Worm (Caenorhabditis elegans) whole organism, mixed stage, embryonic: ENCODE measurements around the gene K02D10.4.

ENCODE experiments used
- M03D4.4 ChIP-seq: sonication (generic microtip); optimal IDR thresholded peaks from 2 replicates; lab custom pipeline; 2017; ENCODE audit warnings: mild to moderate bottlenecking, missing genetic modification characterization, missing compliant biosample characterization
- bed-3 ChIP-seq: fragments of 200-800 bp; sonication (Bioruptor generic); optimal IDR thresholded peaks from 3 replicates; lab custom pipeline; 2018; ENCODE audit warnings: mild to moderate bottlenecking, missing genetic modification characterization, moderate library complexity, missing compliant biosample characterization
- blmp-1 ChIP-seq: fragments of 150-350 bp; optimal IDR thresholded peaks from 2 replicates; lab custom pipeline; 2014; ENCODE audit warnings: missing biosample characterization, missing genetic modification characterization
- ceh-39 ChIP-seq: fragments of 150-350 bp; optimal IDR thresholded peaks from 2 replicates; lab custom pipeline; 2014; ENCODE audit warnings: missing biosample characterization, missing genetic modification characterization
- ceh-43 ChIP-seq: fragments of 200-800 bp; sonication (Bioruptor generic); optimal IDR thresholded peaks from 2 replicates; lab custom pipeline; 2018; ENCODE audit warnings: mild to moderate bottlenecking, missing genetic modification characterization, moderate library complexity, missing compliant biosample characterization
- ceh-83 ChIP-seq: fragments of 200-800 bp; sonication (Bioruptor generic); optimal IDR thresholded peaks from 2 replicates; lab custom pipeline; 2018; ENCODE audit warnings: mild to moderate bottlenecking, missing genetic modification characterization, missing compliant biosample characterization
- ces-1 ChIP-seq: fragments of 150-350 bp; optimal IDR thresholded peaks from 2 replicates; lab custom pipeline; 2014; ENCODE audit warnings: missing biosample characterization, missing genetic modification reagents, missing genetic modification characterization
- cnd-1 ChIP-seq: fragments of 200-800 bp; sonication (Bioruptor generic); optimal IDR thresholded peaks from 2 replicates; lab custom pipeline; 2018; ENCODE audit warnings: mild to moderate bottlenecking, missing genetic modification characterization, missing compliant biosample characterization
- drap-1 ChIP-seq: fragments of 200-800 bp; sonication (Bioruptor generic); optimal IDR thresholded peaks from 3 replicates; lab custom pipeline; 2018; ENCODE audit warnings: mild to moderate bottlenecking, missing genetic modification characterization, missing compliant biosample characterization
- elt-1 ChIP-seq: sonication (generic microtip); optimal IDR thresholded peaks from 2 replicates; lab custom pipeline; 2017; ENCODE audit warnings: missing genetic modification characterization, mild to moderate bottlenecking, missing compliant biosample characterization, antibody characterized with exemption, moderate library complexity, borderline replicate concordance; ENCODE audit not compliant: insufficient read depth
- elt-3 ChIP-seq: fragments of 150-350 bp; optimal IDR thresholded peaks from 2 replicates; lab custom pipeline; 2014; ENCODE audit warnings: missing biosample characterization, missing genetic modification characterization
- flh-1 ChIP-seq: fragments of 200-800 bp; sonication (Bioruptor generic); optimal IDR thresholded peaks from 2 replicates; lab custom pipeline; 2018; ENCODE audit warnings: mild to moderate bottlenecking, missing genetic modification characterization, moderate library complexity, missing compliant biosample characterization
- ham-2 ChIP-seq: fragments of 200-800 bp; sonication (Bioruptor generic); optimal IDR thresholded peaks from 2 replicates; lab custom pipeline; 2018; ENCODE audit warnings: mild to moderate bottlenecking, missing genetic modification characterization, missing compliant biosample characterization
- hlh-1 ChIP-seq: fragments of 150-350 bp; optimal IDR thresholded peaks from 2 replicates; lab custom pipeline; 2014; ENCODE audit warnings: missing biosample characterization, missing genetic modification reagents, missing genetic modification characterization
- lin-13 ChIP-seq: fragments of 150-350 bp; optimal IDR thresholded peaks from 2 replicates; lab custom pipeline; 2014; ENCODE audit warnings: missing biosample characterization, missing genetic modification characterization
- lin-32 ChIP-seq: fragments of 200-800 bp; sonication (Bioruptor generic); optimal IDR thresholded peaks from 2 replicates; lab custom pipeline; 2018; ENCODE audit warnings: mild to moderate bottlenecking, missing genetic modification characterization, missing compliant biosample characterization
- lsy-2 ChIP-seq: fragments of 150-350 bp; optimal IDR thresholded peaks from 2 replicates; lab custom pipeline; 2014; ENCODE audit warnings: missing biosample characterization, missing genetic modification characterization
- mab-5 ChIP-seq: fragments of 150-350 bp; optimal IDR thresholded peaks from 2 replicates; lab custom pipeline; 2014; ENCODE audit warnings: missing biosample characterization, missing genetic modification characterization
- mep-1 ChIP-seq: fragments of 150-350 bp; optimal IDR thresholded peaks from 2 replicates; lab custom pipeline; 2017; ENCODE audit warnings: missing biosample characterization, missing genetic modification reagents, missing genetic modification characterization, inconsistent platforms
- mls-2 ChIP-seq: sonication (generic microtip); optimal IDR thresholded peaks from 2 replicates; lab custom pipeline; 2016; ENCODE audit warnings: mild to moderate bottlenecking, missing genetic modification characterization, moderate library complexity, missing compliant biosample characterization
- nhr-12 ChIP-seq: fragments of 150-350 bp; optimal IDR thresholded peaks from 2 replicates; lab custom pipeline; 2014; ENCODE audit warnings: missing biosample characterization, missing genetic modification characterization
- nhr-2 ChIP-seq: fragments of 150-350 bp; optimal IDR thresholded peaks from 2 replicates; lab custom pipeline; 2014; ENCODE audit warnings: missing biosample characterization, missing genetic modification characterization
- nhr-237 ChIP-seq: fragments of 150-350 bp; optimal IDR thresholded peaks from 2 replicates; lab custom pipeline; 2014; ENCODE audit warnings: missing biosample characterization, missing genetic modification characterization
- nhr-28 ChIP-seq: fragments of 150-350 bp; optimal IDR thresholded peaks from 2 replicates; lab custom pipeline; 2014; ENCODE audit warnings: missing biosample characterization, missing genetic modification characterization
- nhr-76 ChIP-seq: sonication (generic microtip); optimal IDR thresholded peaks from 2 replicates; lab custom pipeline; 2017; ENCODE audit warnings: missing biosample characterization, missing genetic modification characterization
- pha-4 ChIP-seq: fragments of 150-350 bp; optimal IDR thresholded peaks from 2 replicates; lab custom pipeline; 2018; ENCODE audit warnings: missing biosample characterization, missing genetic modification reagents, missing genetic modification characterization
- sem-2 ChIP-seq: fragments of 200-800 bp; sonication (Bioruptor generic); optimal IDR thresholded peaks from 2 replicates; lab custom pipeline; 2018; ENCODE audit warnings: mild to moderate bottlenecking, missing genetic modification characterization, missing compliant biosample characterization
- snpc-4 ChIP-seq: fragments of 150-350 bp; optimal IDR thresholded peaks from 2 replicates; lab custom pipeline; 2014; ENCODE audit warnings: missing biosample characterization, missing genetic modification characterization
- sptf-1 ChIP-seq: sonication (generic microtip); optimal IDR thresholded peaks from 2 replicates; lab custom pipeline; 2017; ENCODE audit warnings: mild to moderate bottlenecking, missing genetic modification characterization, moderate library complexity, missing compliant biosample characterization
- tbx-8 ChIP-seq: fragments of 200-800 bp; sonication (Bioruptor generic); optimal IDR thresholded peaks from 2 replicates; lab custom pipeline; 2018; ENCODE audit warnings: mild to moderate bottlenecking, missing genetic modification characterization, moderate library complexity, missing compliant biosample characterization
- unc-120 ChIP-seq: sonication (generic microtip); optimal IDR thresholded peaks from 2 replicates; lab custom pipeline; 2017; ENCODE audit warnings: missing genetic modification characterization, missing compliant biosample characterization; ENCODE audit not compliant: poor library complexity, severe bottlenecking
- unc-39 ChIP-seq: fragments of 150-350 bp; optimal IDR thresholded peaks from 2 replicates; lab custom pipeline; 2014; ENCODE audit warnings: missing biosample characterization, missing genetic modification characterization
- unc-62 ChIP-seq: fragments of 150-350 bp; optimal IDR thresholded peaks from 2 replicates; lab custom pipeline; 2014; ENCODE audit warnings: missing biosample characterization, missing genetic modification reagents, missing genetic modification characterization
- zip-8 ChIP-seq: fragments of 150-350 bp; optimal IDR thresholded peaks from 2 replicates; lab custom pipeline; 2014; ENCODE audit warnings: missing biosample characterization, missing genetic modification characterization
- ztf-11 ChIP-seq: fragments of 150-350 bp; optimal IDR thresholded peaks from 2 replicates; lab custom pipeline; 2014; ENCODE audit warnings: missing biosample characterization, missing genetic modification characterization

K02D10.4 gene

DNA sequence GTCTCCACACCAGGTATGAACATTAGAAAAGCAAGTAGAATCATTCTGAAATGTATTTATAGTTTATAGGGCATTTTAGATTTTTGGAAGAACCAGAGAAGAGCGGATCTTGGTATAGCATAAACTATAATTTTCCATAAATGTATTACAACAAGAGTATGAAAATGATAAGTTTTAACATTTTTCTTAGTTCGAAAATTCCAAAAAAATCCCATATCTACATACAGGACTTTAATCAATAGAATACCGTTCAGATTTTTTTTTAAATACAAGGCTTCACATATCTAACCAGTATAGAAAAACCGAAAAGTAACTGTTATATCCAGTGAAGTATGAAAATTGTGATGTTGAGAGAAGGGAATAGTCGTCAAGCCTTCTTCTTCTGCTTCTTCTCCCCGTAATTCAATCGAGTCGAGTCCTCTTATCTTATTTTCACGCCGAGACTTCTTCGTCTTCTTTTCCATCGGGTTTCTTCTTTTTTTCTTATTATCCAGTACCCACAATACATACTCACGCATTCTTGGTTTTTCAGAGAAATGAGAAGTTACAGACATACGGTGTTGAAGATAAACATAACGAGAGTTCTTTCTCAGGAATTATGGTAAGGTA, 35.9 kb downstream of the K02D10.4 start, which contains the start of gene ZK370.6:
Gene ZK370.6 (minus strand): TSS at position 51 of the 609 bp plus-strand sequence.
- TF ChIP-seq ces-1 (peak; percentile 92), hlh-1 (tag; lab: Kevin White, UChicago) (no peak)
- TF ChIP-seq, all 35 proteins: peak for 1

DNA sequence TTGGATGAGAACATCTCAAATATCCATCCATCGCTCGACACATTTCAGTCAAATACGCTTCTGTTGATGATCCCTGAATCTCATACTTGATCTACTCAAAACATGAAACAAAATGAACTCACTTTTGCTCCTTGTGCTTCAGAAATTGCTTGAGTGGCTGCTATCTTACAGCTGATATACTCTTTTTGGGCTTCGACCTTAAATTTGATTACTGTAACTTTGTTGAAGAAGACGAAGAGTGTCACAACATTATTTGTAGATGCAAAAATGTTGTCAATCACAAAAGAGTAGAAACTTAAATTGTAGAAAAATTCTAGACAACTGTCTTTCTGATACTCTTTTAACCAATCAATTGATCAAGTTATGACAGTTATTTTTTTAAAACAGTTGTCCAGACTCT, 37.2 kb downstream of the K02D10.4 start:
- TF ChIP-seq tbx-8 (no peak), sptf-1 (tag; lab: Kevin White, UChicago) (no peak), mab-5 (tag; lab: Kevin White, UChicago) (no peak), ces-1 (peak; percentile 8), elt-1 (tag; lab: Kevin White, UChicago) (no peak)

DNA sequence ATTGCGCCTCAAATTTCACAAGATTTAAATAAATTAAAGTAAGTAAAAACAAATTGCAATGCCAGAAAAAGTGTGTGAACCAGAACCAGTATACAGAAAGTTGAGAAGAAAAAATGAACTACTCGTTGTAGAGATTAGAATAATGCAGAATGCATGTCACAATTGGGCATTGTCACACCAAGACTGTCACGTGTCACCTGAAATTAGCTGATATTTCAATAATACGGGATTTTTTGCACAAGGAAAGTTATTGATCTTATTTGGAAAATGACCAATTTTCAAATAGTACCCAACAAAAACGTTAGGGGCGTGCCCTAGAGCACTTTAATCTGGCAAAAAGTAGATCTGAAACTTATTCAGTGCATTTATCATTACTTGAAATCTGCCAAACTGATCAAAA, 37.9 kb downstream of the K02D10.4 start:
- TF ChIP-seq snpc-4 (tag; lab: Kevin White, UChicago) (no peak), mab-5 (tag; lab: Kevin White, UChicago) (no peak), ceh-83 (no peak), M03D4.4 (tag; lab: Kevin White, UChicago) (no peak), ztf-11 (tag; lab: Kevin White, UChicago) (no peak), drap-1 (GFP tag; lab: Kevin White, UChicago) (no peak), cnd-1 (tag; lab: Kevin White, UChicago) (no peak)

ce11 chrIII:8741276-8741860, 38.4 kb downstream of the K02D10.4 start, which contains the start of gene pdhk-2:
TSS of gene pdhk-2 (minus strand) at chrIII:8741412.
- TF ChIP-seq snpc-4 (tag; lab: Kevin White, UChicago), result no peak
- peak; percentile 4 for TF ChIP-seq flh-1 (GFP tag; lab: Kevin White, UChicago)
- no peak for TF ChIP-seq nhr-76 (tag; lab: Kevin White, UChicago)
- TF ChIP-seq drap-1 (GFP tag; lab: Kevin White, UChicago), result peak; percentile 76
- peak; percentile 86 for TF ChIP-seq sptf-1 (tag; lab: Kevin White, UChicago)
- TF ChIP-seq elt-1 (tag; lab: Kevin White, UChicago), result peak; percentile 58
- no peak for TF ChIP-seq ztf-11 (tag; lab: Kevin White, UChicago)
- peak; percentile 81 for TF ChIP-seq mls-2 (tag; lab: Kevin White, UChicago)
- no peak for TF ChIP-seq elt-3 (tag; lab: Kevin White, UChicago)
- no peak for TF ChIP-seq tbx-8
- peak; percentile 54 for TF ChIP-seq hlh-1 (tag; lab: Kevin White, UChicago)
- no peak for TF ChIP-seq blmp-1 (tag; lab: Kevin White, UChicago)
- TF ChIP-seq mab-5 (tag; lab: Kevin White, UChicago), result no peak
- no peak for TF ChIP-seq nhr-2 (tag; lab: Kevin White, UChicago)
- TF ChIP-seq nhr-237, result peak; percentile 80
- TF ChIP-seq pha-4 (tag; lab: Kevin White, UChicago), result peak; percentile 76
- peak; percentile 64 for TF ChIP-seq cnd-1 (tag; lab: Kevin White, UChicago)
- no peak for TF ChIP-seq sem-2 (GFP tag; lab: Kevin White, UChicago)
- TF ChIP-seq unc-62, result peak; percentile 57
- TF ChIP-seq nhr-12 (tag; lab: Kevin White, UChicago), result no peak
- TF ChIP-seq ceh-43, result peak; percentile 71
- peak; percentile 39 for TF ChIP-seq ham-2 (GFP tag; lab: Kevin White, UChicago)
- peak; percentile 85 for TF ChIP-seq lsy-2
- peak; percentile 67 for TF ChIP-seq ceh-39 (tag; lab: Kevin White, UChicago)
- peak; percentile 31 for TF ChIP-seq bed-3
- peak; percentile 72 for TF ChIP-seq ceh-83
- peak; percentile 78 for TF ChIP-seq M03D4.4 (tag; lab: Kevin White, UChicago)
- TF ChIP-seq lin-13 (tag; lab: Kevin White, UChicago), result peak; percentile 87
- TF ChIP-seq lin-32, result peak; percentile 4
- TF ChIP-seq zip-8 (tag; lab: Kevin White, UChicago), result peak; percentile 82
- no peak for TF ChIP-seq unc-39 (tag; lab: Kevin White, UChicago)
- peak; percentile 90 for TF ChIP-seq mep-1
- TF ChIP-seq unc-120 (tag; lab: Kevin White, UChicago), result peak; percentile 90
- no peak for TF ChIP-seq nhr-28 (tag; lab: Kevin White, UChicago)
- TF ChIP-seq ces-1, result peak; percentile 78
- TF ChIP-seq, all 35 proteins: peak for 23
